Fruit fly (Drosophila melanogaster): ENCODE data around the gene TTLL1B.

The TTLL1B gene

dm6 chr3L:4625387-4626386 is 22.4 kb upstream of the TTLL1B start, which contains the start of gene Src64B (continued):
- TF ChIP-seq Jarid2 (GFP tag; optimal IDR thresholded peaks at IDR 0.05) (peak; percentile 86), Camta (GFP tag; optimal IDR thresholded peaks at IDR 0.05) (no peak), Bteb2 (GFP tag; optimal IDR thresholded peaks at IDR 0.05) (no peak), NC2α (GFP tag; optimal IDR thresholded peaks at IDR 0.05) (no peak), Spps (tag; optimal IDR thresholded peaks at IDR 0.05) (no peak), gsb-n (tag; optimal IDR thresholded peaks at IDR 0.05) (no peak), CG1603 (tag; optimal IDR thresholded peaks at IDR 0.05) (peak; percentile 38), CG6854 (GFP tag; optimal IDR thresholded peaks at IDR 0.05) (no peak), Oli (tag; optimal IDR thresholded peaks at IDR 0.05) (peak; percentile 9), mld (GFP tag; IDR thresholded peaks at IDR 0.05; ENCODE audit: partially characterized antibody) (peak; percentile 38; the same call in 1 of the 3 replicates), dan (GFP tag; IDR thresholded peaks at IDR 0.05) (no peak), grau (tag; optimal IDR thresholded peaks at IDR 0.05) (peak; percentile 38), ftz-f1 (GFP tag; optimal IDR thresholded peaks at IDR 0.05) (peak; percentile 19), jigr1 (GFP tag; IDR thresholded peaks at IDR 0.05) (peak; percentile 88; the same call in 1 of the 3 replicates), tin (GFP tag; optimal IDR thresholded peaks at IDR 0.05) (no peak), CG12942 (GFP tag; optimal IDR thresholded peaks at IDR 0.05) (no peak), CG7372 (GFP tag; IDR thresholded peaks at IDR 0.05) (no peak), toy (GFP tag; IDR thresholded peaks at IDR 0.05) (no peak), Hmx (GFP tag; optimal IDR thresholded peaks at IDR 0.05) (no peak), cad (GFP tag; optimal IDR thresholded peaks at IDR 0.05) (no peak), CG4282 (GFP tag; optimal IDR thresholded peaks at IDR 0.05) (no peak), CG15073 (GFP tag; optimal IDR thresholded peaks at IDR 0.05) (no peak), CG4730 (GFP tag; IDR thresholded peaks at IDR 0.05) (no peak), emc (GFP tag; optimal IDR thresholded peaks at IDR 0.05) (no peak), ind (GFP tag; optimal IDR thresholded peaks at IDR 0.05) (no peak), mam (GFP tag; optimal IDR thresholded peaks at IDR 0.05) (no peak), CG5953 (GFP tag; IDR thresholded peaks at IDR 0.05) (no peak), Usf (GFP tag; optimal IDR thresholded peaks at IDR 0.05) (no peak), prd (optimal IDR thresholded peaks at IDR 0.05) (no peak), prd (GFP tag; IDR thresholded peaks at IDR 0.05) (0 out of 3 replicates have a peak, but pooled peaks have one; percentile 19), YL-1 (GFP tag; optimal IDR thresholded peaks at IDR 0.05) (peak; percentile 74), D19B (GFP tag; optimal IDR thresholded peaks at IDR 0.05) (no peak), CG2202 (tag; optimal IDR thresholded peaks at IDR 0.05) (no peak), CG9215 (GFP tag; IDR thresholded peaks at IDR 0.05) (no peak), unpg (GFP tag; optimal IDR thresholded peaks at IDR 0.05) (peak; percentile 28), fd3F (GFP tag; optimal IDR thresholded peaks at IDR 0.05) (no peak), eve (GFP tag; optimal IDR thresholded peaks at IDR 0.05) (no peak), trem (tag; optimal IDR thresholded peaks at IDR 0.05) (no peak), CG34376 (GFP tag; optimal IDR thresholded peaks at IDR 0.05) (peak; percentile 43), nau (GFP tag; optimal IDR thresholded peaks at IDR 0.05) (peak; percentile 45), CG10543 (GFP tag; optimal IDR thresholded peaks at IDR 0.05) (peak; percentile 41), CG1792 (GFP tag; optimal IDR thresholded peaks at IDR 0.05) (no peak), amos (GFP tag; IDR thresholded peaks at IDR 0.05; ENCODE audit: partially characterized antibody) (peak; percentile 82), CG12744 (GFP tag; optimal IDR thresholded peaks at IDR 0.05) (no peak), pnt (GFP tag; optimal IDR thresholded peaks at IDR 0.05) (no peak), CG12659 (GFP tag; optimal IDR thresholded peaks at IDR 0.05) (peak; percentile 55), Ssrp (tag; optimal IDR thresholded peaks at IDR 0.05) (no peak), CG10565 (GFP tag; optimal IDR thresholded peaks at IDR 0.05) (no peak), CG2116 (GFP tag; optimal IDR thresholded peaks at IDR 0.05) (peak; percentile 31)

All from whole organism, embryonic.